Worm (Caenorhabditis elegans): ENCODE measurements around the gene F20A1.2.

DNA sequence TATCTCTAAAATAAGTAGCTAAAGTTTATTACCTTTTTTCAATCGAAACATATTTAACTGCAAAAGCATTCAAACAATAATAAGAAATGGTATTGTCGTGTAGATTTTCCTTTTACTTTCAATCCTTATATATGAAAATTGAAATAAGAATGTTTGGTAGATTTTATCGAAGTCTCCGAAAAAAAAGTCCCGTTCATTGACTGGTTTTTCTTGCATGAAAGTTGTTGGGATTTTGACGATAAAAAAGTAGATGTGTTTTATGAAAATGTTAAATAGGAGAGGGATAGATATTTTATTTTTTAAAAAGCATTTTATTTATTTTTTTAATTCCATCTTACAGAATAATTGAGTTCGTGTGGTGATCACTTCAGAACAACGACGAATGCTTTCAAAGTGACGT, 30.2 kb upstream of the F20A1.2 start, which contains the start of gene C33G8.13:
- TF ChIP-seq flt-1 (GFP tag; IDR thresholded peaks at IDR 0.05) (no peak), ztf-29 (GFP tag; IDR thresholded peaks at IDR 0.05) (no peak), med-1 (GFP tag; optimal IDR thresholded peaks at IDR 0.05; ENCODE audit: insufficient read depth) (no peak), ref-1 (GFP tag; conservative IDR thresholded peaks at IDR 0.05) (no peak), T22C8.4 (GFP tag; IDR thresholded peaks at IDR 0.05) (no peak)
